Fruit fly (Drosophila melanogaster): ENCODE data around the gene CG15020.
A peak's percentile ranks its signal among the peaks of the same experiment; 100 is the strongest.

Gene CG15020

DNA sequence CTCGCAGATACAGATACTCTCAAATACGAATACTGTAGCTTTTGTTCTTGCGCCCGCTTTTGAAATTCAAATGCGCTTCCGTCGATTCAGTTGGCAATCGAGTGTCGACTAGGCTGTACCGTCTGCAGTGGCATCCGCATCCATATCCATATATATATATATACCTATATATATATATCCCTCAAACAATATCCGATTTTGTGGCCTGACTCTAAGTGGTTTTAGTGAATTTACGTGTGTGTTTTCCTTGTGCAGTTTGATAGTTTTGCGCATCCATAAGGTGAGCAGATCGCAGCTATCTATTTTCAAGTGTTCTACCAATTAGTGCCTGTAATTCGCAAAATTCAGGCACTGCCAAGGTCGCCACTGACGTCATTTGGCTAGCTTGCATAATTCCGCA is 6.9 kb upstream of the CG15020 start:
- no peak for TF ChIP-seq CG7045 (GFP tag; optimal IDR thresholded peaks at IDR 0.05)
- no peak for TF ChIP-seq cnc (optimal IDR thresholded peaks at IDR 0.05)
- no peak for TF ChIP-seq cic (GFP tag; optimal IDR thresholded peaks at IDR 0.05)
- TF ChIP-seq CG1620 (GFP tag; optimal IDR thresholded peaks at IDR 0.05) = no peak
- no peak for TF ChIP-seq Clk (GFP tag; optimal IDR thresholded peaks at IDR 0.05)
- TF ChIP-seq tj (GFP tag; optimal IDR thresholded peaks at IDR 0.05) = no peak
- peak; percentile 11 for TF ChIP-seq CG7101 (tag; optimal IDR thresholded peaks at IDR 0.05)
- peak; percentile 23 for TF ChIP-seq CG5204 (GFP tag; optimal IDR thresholded peaks at IDR 0.05)
- no peak for TF ChIP-seq toe (GFP tag; optimal IDR thresholded peaks at IDR 0.05)
- TF ChIP-seq CG14711 (tag; optimal IDR thresholded peaks at IDR 0.05) = no peak
- no peak for TF ChIP-seq bab1 (GFP tag; optimal IDR thresholded peaks at IDR 0.05)
- no peak for TF ChIP-seq CG11617 (GFP tag; optimal IDR thresholded peaks at IDR 0.05)
- peak; percentile 24 for TF ChIP-seq CG33017 (tag; optimal IDR thresholded peaks at IDR 0.05)
- peak; percentile 93 for TF ChIP-seq kay (GFP tag; ENCODE audit: borderline replicate concordance)
- no peak for TF ChIP-seq pad (GFP tag; optimal IDR thresholded peaks at IDR 0.05)

DNA sequence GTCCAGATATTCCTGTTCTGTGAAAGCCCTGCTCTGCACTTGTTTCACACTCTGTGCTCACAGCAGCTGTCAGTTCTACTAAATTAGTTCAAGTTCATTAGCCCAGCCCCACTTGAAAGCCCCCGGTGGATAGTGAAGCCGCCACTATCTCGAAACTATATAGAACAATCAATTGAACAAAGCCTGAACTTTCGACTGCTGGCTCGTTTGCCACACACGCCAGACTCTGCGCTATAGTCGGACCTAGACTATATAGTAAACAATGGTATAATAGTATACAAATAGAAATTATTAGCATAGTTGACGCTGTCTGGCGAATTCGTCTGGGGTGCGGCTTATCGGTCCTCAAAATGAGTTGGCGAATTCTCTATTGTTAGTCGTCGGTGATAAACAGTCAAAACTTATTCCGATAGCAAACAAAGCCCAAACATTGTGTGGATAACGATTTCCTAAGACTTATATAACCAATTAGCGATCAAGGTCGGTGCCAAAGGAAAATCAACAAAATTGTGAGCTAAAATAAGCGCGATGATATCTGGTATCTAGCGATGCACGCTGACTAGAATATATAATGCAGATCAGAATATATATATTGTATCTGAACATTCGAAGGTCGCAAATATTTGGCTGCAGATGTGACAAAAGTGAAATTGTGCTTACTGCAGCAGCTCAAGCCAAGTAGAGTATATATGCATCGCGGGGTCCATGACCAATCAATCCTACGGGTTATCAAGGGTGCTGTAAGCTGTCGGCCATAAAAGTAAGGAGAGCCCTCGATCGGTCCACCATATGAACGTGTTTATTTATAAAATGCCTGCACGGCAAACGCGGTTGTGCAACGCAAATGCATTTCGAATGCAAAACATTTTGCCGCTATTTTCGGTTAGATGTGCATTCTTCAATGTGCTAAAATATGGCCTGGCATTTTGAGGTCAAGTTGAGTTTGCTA is 5.9 kb upstream of the CG15020 start:
- TF ChIP-seq CG1620 (GFP tag; optimal IDR thresholded peaks at IDR 0.05) (peak; percentile 8), CG7101 (tag; optimal IDR thresholded peaks at IDR 0.05) (peak; percentile 53), toe (GFP tag; optimal IDR thresholded peaks at IDR 0.05) (peak; percentile 24), CG11617 (GFP tag; optimal IDR thresholded peaks at IDR 0.05) (no peak), Hr96 (GFP tag; optimal IDR thresholded peaks at IDR 0.05) (peak; percentile 19), pad (GFP tag; optimal IDR thresholded peaks at IDR 0.05) (no peak), CG14711 (tag; optimal IDR thresholded peaks at IDR 0.05) (no peak), Clk (GFP tag; optimal IDR thresholded peaks at IDR 0.05) (no peak), CG33017 (tag; optimal IDR thresholded peaks at IDR 0.05) (peak; percentile 39), bab1 (GFP tag; optimal IDR thresholded peaks at IDR 0.05) (no peak), Crg-1 (GFP tag; optimal IDR thresholded peaks at IDR 0.05) (no peak), CG5204 (GFP tag; optimal IDR thresholded peaks at IDR 0.05) (peak; percentile 37), CG7045 (GFP tag; optimal IDR thresholded peaks at IDR 0.05) (peak; percentile 17), cnc (optimal IDR thresholded peaks at IDR 0.05) (peak; percentile 10 to 68), kay (GFP tag; ENCODE audit: borderline replicate concordance) (no peak), Mnt (GFP tag; optimal IDR thresholded peaks at IDR 0.05) (peak; percentile 41), cic (GFP tag; optimal IDR thresholded peaks at IDR 0.05) (peak; percentile 87), CG12768 (GFP tag; optimal IDR thresholded peaks at IDR 0.05) (peak; percentile 94)

DNA sequence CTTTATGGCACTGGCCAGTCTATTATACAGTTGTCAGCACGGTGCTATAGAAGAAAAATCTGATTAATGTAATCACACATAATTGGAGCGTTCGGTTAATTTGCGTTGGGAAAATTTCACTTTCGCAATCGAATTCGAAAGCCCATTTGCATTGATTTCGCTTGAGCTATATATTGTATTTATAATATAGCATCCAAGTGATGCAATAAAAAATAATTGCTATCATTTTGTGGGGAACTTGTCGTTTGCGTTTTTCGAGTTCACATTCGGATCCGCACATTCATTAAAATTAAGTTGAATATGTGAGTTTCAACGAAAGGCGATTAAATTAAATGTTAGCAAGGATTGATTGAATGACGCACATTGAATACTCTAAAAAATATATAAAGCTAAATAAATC is 4.4 kb upstream of the CG15020 start:
- no peak for TF ChIP-seq pad (GFP tag; optimal IDR thresholded peaks at IDR 0.05)
- TF ChIP-seq CG11617 (GFP tag; optimal IDR thresholded peaks at IDR 0.05) = no peak
- no peak for TF ChIP-seq CG33017 (tag; optimal IDR thresholded peaks at IDR 0.05)
- TF ChIP-seq kay (GFP tag; ENCODE audit: borderline replicate concordance) = peak; percentile 74
- no peak for TF ChIP-seq toe (GFP tag; optimal IDR thresholded peaks at IDR 0.05)
- TF ChIP-seq Clk (GFP tag; optimal IDR thresholded peaks at IDR 0.05) = no peak
- TF ChIP-seq cnc (optimal IDR thresholded peaks at IDR 0.05) = no peak
- no peak for TF ChIP-seq cic (GFP tag; optimal IDR thresholded peaks at IDR 0.05)

DNA sequence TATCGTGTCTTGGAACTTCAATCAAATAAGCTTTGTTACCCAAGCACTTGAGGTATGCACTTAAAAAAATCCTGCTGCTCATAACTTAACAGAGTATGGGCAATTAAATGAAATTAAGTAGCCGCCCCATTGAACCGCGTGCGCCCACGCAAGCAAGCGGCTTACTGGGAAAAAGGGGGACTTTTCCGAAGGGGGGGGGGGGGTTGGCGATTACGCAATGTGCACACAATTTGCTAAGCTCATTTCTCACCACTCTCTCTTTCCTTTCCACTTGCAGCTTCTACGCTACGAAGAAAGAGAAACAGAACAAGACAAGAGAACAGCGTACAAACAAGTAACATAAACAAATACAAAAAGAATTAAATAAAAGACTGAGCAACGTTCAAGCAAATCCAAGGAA is 3.9 kb upstream of the CG15020 start:
- TF ChIP-seq kay (GFP tag; ENCODE audit: borderline replicate concordance) = no peak
- TF ChIP-seq toe (GFP tag; optimal IDR thresholded peaks at IDR 0.05) = no peak
- TF ChIP-seq Clk (GFP tag; optimal IDR thresholded peaks at IDR 0.05) = no peak
- TF ChIP-seq cic (GFP tag; optimal IDR thresholded peaks at IDR 0.05) = no peak
- no peak for TF ChIP-seq Crg-1 (GFP tag; optimal IDR thresholded peaks at IDR 0.05)
- TF ChIP-seq bab1 (GFP tag; optimal IDR thresholded peaks at IDR 0.05) = no peak
- TF ChIP-seq CG7101 (tag; optimal IDR thresholded peaks at IDR 0.05) = no peak
- no peak for TF ChIP-seq CG1620 (GFP tag; optimal IDR thresholded peaks at IDR 0.05)
- no peak for TF ChIP-seq CG12768 (GFP tag; optimal IDR thresholded peaks at IDR 0.05)
- no peak for TF ChIP-seq ovo (GFP tag; optimal IDR thresholded peaks at IDR 0.05)
- TF ChIP-seq CG7045 (GFP tag; optimal IDR thresholded peaks at IDR 0.05) = no peak
- no peak for TF ChIP-seq CG11617 (GFP tag; optimal IDR thresholded peaks at IDR 0.05)
- TF ChIP-seq cnc (optimal IDR thresholded peaks at IDR 0.05) = no peak
- no peak for TF ChIP-seq CG14711 (tag; optimal IDR thresholded peaks at IDR 0.05)
- no peak for TF ChIP-seq Hr96 (GFP tag; optimal IDR thresholded peaks at IDR 0.05)

DNA sequence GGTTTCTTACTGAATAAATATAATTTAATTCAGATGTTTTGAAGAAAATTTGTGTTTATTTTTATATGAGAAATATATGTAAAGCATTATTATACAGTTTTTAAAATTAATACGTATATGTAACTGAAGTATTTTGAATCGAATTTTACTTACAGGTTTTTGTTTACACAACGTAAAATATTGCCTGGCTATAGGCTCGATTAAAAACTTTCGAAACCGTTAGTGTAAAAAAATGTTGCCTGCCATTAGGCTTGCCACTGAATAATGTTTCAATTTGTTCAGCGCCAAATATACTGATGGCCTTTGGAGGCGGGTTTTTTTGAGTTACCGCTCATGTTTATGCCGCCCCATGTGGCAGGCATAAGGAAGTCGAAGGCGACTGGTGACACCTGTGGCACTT is 5.1 kb downstream of the CG15020 start:
- TF ChIP-seq ovo (GFP tag; optimal IDR thresholded peaks at IDR 0.05) (no peak), kay (GFP tag; ENCODE audit: borderline replicate concordance) (no peak), tj (GFP tag; optimal IDR thresholded peaks at IDR 0.05) (no peak), Crg-1 (GFP tag; optimal IDR thresholded peaks at IDR 0.05) (no peak), CG14711 (tag; optimal IDR thresholded peaks at IDR 0.05) (no peak), bab1 (GFP tag; optimal IDR thresholded peaks at IDR 0.05) (no peak), pad (GFP tag; optimal IDR thresholded peaks at IDR 0.05) (no peak)

DNA sequence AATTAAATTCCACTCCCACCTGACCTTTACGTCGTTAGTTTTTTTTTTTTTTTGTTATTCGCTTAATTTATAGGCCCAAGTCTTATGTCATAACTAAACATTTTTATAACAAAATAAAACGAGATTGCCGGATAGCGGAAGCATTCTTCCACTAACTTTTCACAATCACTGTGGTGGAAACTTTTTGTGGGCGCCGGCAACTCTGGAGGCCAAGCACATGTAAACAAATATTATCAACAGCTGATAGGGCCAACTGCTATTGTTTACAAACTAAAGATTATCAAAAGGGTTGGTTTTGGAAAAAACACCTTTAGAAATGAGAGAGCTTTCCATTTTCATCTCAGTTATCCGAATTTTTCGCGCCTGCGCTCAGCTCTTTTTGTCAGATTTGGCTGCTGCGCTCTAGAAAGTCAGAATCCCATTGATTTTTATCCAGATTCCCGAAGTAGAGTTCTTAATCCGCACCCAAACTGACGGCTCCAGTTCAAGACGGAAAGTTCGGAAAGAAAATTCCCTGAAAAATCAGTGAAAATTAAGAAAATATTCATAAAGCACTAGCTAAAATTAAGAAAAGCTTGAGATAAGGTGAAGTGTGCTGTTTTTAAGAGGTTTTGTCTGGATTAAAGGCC is 7.6 kb downstream of the CG15020 start, which contains the start of gene nAChRbeta1:
nAChRbeta1 (plus strand) TSS at position 432 of the 629 bp plus-strand sequence.
- TF ChIP-seq CG33017 (tag; optimal IDR thresholded peaks at IDR 0.05) = no peak
- no peak for TF ChIP-seq tj (GFP tag; optimal IDR thresholded peaks at IDR 0.05)
- TF ChIP-seq kay (GFP tag; ENCODE audit: borderline replicate concordance) = no peak
- TF ChIP-seq CG14711 (tag; optimal IDR thresholded peaks at IDR 0.05) = peak; percentile 80
